Worm (Caenorhabditis elegans) whole organism, midembryonic: Measurements from ENCODE around the gene F44E2.3.

Experiments used
- T22C8.4 ChIP-seq: fragments of 200-800 bp; sonication (Bioruptor generic); IDR thresholded peaks from 2 replicates; pipeline ENCODE4 v1.3.6; 2022; ENCODE audit warnings: missing genetic modification characterization, missing compliant biosample characterization
- cog-1 ChIP-seq: sonication (generic microtip); optimal IDR thresholded peaks from 2 replicates; lab custom pipeline; 2016; ENCODE audit warnings: missing genetic modification characterization, missing compliant biosample characterization
- flt-1 ChIP-seq: fragments of 200-800 bp; sonication (Bioruptor generic); IDR thresholded peaks from 2 replicates; pipeline ENCODE4 v1.3.6; 2022; ENCODE audit warnings: missing genetic modification characterization, missing compliant biosample characterization
- klf-2 ChIP-seq: fragments of 200-800 bp; sonication (Bioruptor generic); conservative IDR thresholded peaks from 2 replicates; pipeline ENCODE4 v1.3.6; 2022; ENCODE audit warnings: missing genetic modification reagents, missing genetic modification characterization, missing compliant biosample characterization
- med-1 ChIP-seq: sonication (generic microtip); optimal IDR thresholded peaks from 2 replicates; lab custom pipeline; 2017; ENCODE audit warnings: missing genetic modification characterization, mild to moderate bottlenecking, missing compliant biosample characterization, antibody characterized with exemption, missing genetic modification reagents; ENCODE audit not compliant: insufficient read depth
- ref-1 ChIP-seq: fragments of 200-800 bp; sonication (Bioruptor generic); conservative IDR thresholded peaks from 2 replicates; pipeline ENCODE4 v1.3.6; 2022; ENCODE audit warnings: missing genetic modification reagents, missing genetic modification characterization, missing compliant biosample characterization
- tab-1 ChIP-seq: fragments of 200-800 bp; sonication (Bioruptor generic); IDR thresholded peaks from 2 replicates; pipeline ENCODE4 v1.3.6; 2022; ENCODE audit warnings: missing genetic modification characterization, missing compliant biosample characterization
- ztf-23 ChIP-seq: fragments of 200-800 bp; sonication (Bioruptor generic); IDR thresholded peaks from 2 replicates; pipeline ENCODE4 v1.3.6; 2022; ENCODE audit warnings: missing genetic modification reagents, missing genetic modification characterization, missing compliant biosample characterization
- ztf-29 ChIP-seq: fragments of 200-800 bp; sonication (Bioruptor generic); IDR thresholded peaks from 2 replicates; pipeline ENCODE4 v1.3.6; 2022; ENCODE audit warnings: missing genetic modification reagents, missing genetic modification characterization, missing compliant biosample characterization

Gene F44E2.3

DNA sequence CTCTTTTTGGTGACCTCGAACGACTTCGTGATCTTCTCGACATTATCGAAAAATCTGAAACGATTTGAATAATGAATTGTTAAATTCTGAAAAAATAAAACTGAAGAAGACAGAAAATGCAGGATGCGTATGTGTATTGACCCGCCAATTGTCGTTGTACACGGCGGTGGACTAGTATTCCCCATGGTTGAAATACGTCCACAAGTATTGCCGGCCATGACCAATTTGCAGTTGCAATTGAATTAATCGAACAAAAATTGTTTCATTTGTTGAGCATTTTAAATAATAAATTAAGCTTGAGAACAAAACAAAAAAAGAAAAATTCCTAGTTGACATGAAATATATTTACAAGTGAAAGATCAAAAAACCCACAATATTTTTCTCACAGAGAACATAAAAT lies at the start of gene F44E2.3:
Gene F44E2.3, minus strand, starts transcription at position 61 of the 400 bp plus-strand sequence.
- TF ChIP-seq med-1 (GFP tag; lab: Kevin White, UChicago) (no peak), cog-1 (tag; lab: Kevin White, UChicago) (no peak), ref-1 (GFP tag; lab: Robert Waterston, UW) (no peak), ztf-23 (no peak)

DNA sequence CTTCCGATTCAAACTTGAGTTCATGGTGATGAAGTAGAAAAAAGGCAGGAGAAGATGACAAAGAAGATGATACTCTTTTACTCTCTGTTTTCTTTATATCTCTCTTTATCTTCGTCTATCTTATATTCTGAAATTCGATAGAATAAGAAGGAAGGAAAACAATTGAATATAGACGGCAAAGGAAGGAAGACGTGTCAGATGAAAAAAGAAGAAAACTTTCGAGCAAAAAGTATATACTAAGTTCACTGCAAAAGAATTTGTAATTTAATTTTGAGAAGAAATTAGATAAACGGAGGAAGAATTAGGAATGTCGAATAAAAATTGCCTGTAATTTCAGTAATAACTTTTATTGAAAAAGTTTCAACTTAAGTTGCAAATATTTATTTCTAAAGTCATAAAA lies 47.9 kb upstream of the F44E2.3 start, which contains the start of gene K01F9.2:
Gene K01F9.2, minus strand, starts transcription at position 127 of the 400 bp plus-strand sequence.
- no peak for TF ChIP-seq ref-1 (GFP tag; lab: Robert Waterston, UW)
- TF ChIP-seq flt-1 (GFP tag; lab: Robert Waterston, UW), result no peak
- no peak for TF ChIP-seq ztf-23
- TF ChIP-seq med-1 (GFP tag; lab: Kevin White, UChicago), result no peak
- no peak for TF ChIP-seq klf-2
- no peak for TF ChIP-seq ztf-29 (GFP tag; lab: Robert Waterston, UW)
- no peak for TF ChIP-seq tab-1
- TF ChIP-seq T22C8.4 (GFP tag; lab: Robert Waterston, UW), result no peak
- no peak for TF ChIP-seq cog-1 (tag; lab: Kevin White, UChicago)

DNA sequence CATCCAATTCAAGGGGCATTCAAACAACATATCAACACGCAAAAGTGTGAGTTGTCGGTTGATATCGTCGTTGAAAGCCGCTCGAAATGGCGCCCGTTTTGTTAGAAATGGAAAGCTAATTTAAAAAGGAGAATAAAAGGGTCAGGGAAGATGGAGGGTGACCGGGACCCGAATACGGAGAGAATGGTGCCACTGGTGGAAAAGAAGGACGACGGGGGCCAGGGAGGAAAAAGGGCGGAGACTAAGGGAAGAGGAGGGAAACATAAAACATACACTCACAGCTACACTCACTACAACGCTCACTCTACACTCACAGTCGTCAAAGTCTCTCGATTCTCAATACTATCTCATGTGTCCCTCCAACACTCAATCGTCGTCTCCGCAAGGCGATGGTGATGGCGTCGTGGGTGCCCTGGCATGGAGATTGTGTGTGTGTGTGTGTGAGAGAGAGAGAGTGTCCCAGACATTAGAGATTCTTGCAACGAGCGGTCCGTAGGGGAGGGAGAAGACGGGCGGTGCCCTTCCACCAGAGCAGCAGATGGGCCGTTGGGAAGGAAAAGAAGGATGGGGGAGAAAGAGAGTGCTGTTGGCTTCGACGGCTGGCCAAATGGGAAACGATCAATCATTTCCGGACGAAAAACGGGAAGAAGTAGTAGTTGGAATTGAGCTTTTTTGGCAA lies 45.0 kb upstream of the F44E2.3 start:
- TF ChIP-seq med-1 (GFP tag; lab: Kevin White, UChicago) (no peak), ztf-23 (peak; percentile 56; the same call in 1 of the 2 replicates), cog-1 (tag; lab: Kevin White, UChicago) (peak; percentile 85), flt-1 (GFP tag; lab: Robert Waterston, UW) (peak; percentile 65; the same call in 1 of the 2 replicates), tab-1 (0 out of 2 replicates have a peak, but pooled peaks have one; percentile 61), T22C8.4 (GFP tag; lab: Robert Waterston, UW) (no peak), ztf-29 (GFP tag; lab: Robert Waterston, UW) (no peak)

DNA sequence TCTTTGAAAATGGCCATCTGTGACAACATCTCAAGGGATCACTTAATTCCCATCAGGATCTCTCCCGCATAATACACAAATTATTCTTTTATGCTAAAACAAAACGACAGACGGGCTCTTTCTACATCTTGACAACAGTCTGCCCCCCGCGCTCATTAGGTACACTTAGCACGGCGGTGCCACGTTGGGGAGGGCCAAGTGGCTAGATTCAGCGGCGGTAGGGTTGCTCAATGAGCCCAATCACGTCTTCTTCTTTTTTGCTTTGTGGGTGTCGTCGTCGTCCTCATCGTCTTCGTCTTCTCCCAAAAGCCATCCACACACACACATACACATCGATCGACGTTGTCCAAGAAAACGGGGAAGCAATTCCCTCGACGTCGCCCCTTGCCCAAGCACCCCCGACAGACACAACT lies 43.9 kb upstream of the F44E2.3 start:
- TF ChIP-seq ztf-29 (GFP tag; lab: Robert Waterston, UW) (no peak), cog-1 (tag; lab: Kevin White, UChicago) (peak; percentile 1), med-1 (GFP tag; lab: Kevin White, UChicago) (no peak), T22C8.4 (GFP tag; lab: Robert Waterston, UW) (peak; percentile 58; the same call in 1 of the 2 replicates), flt-1 (GFP tag; lab: Robert Waterston, UW) (0 out of 2 replicates have a peak, but pooled peaks have one; percentile 41), ref-1 (GFP tag; lab: Robert Waterston, UW) (no peak)

DNA sequence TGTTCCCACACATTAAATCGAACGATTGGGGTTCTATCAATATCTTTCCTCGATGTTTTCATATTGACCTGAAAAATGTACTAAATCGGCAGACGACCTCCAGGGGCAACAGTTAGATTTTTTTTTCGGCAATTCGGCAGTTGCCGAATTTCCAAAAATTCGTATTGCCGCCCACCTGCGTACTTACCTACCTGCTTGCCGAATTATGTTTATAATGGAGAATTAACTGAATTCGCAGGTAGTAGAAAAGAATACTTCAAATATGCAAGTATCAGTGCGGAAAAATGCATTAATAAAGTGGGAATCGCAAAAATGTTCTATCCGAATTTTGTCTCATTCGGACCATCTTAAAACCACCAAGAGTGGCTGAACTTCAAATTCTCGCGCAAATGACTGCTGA lies 40.6 kb upstream of the F44E2.3 start:
- TF ChIP-seq cog-1 (tag; lab: Kevin White, UChicago) (no peak), med-1 (GFP tag; lab: Kevin White, UChicago) (no peak)

DNA sequence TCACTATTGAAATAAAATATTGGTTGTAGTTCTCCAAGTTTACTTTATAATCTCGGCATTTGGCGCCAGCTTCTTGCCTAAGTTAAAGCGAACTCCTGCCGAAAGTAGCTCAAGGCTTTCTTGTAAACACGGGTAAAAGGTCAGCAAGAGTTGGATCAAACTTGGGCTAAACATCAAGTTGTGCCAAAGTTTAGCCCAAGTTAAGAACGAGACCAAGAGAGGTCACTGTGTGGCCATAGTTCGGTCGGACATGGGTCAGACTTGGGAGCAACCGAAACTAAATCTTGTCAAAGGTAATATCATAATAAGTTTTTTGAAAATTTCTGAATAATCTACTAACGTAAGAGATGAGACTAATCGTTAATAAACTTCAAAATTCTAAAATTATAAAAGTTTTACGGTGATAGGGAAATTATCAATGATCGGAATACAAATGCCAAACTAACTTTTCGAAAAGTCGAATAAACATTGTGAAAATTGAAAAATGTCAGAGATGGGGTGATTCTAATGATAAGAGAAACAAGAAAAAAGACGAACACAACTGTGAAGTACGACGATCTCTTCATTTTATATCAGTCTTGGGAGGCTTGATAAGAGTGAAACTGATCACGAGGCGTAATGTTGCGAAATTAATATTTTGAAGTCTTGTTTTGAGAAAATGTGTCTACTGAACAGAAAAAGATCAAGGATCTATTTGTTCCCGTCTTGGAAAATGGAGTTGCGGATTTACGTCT lies 39.0 kb upstream of the F44E2.3 start:
- TF ChIP-seq T22C8.4 (GFP tag; lab: Robert Waterston, UW) (no peak), ref-1 (GFP tag; lab: Robert Waterston, UW) (no peak), flt-1 (GFP tag; lab: Robert Waterston, UW) (no peak)

DNA sequence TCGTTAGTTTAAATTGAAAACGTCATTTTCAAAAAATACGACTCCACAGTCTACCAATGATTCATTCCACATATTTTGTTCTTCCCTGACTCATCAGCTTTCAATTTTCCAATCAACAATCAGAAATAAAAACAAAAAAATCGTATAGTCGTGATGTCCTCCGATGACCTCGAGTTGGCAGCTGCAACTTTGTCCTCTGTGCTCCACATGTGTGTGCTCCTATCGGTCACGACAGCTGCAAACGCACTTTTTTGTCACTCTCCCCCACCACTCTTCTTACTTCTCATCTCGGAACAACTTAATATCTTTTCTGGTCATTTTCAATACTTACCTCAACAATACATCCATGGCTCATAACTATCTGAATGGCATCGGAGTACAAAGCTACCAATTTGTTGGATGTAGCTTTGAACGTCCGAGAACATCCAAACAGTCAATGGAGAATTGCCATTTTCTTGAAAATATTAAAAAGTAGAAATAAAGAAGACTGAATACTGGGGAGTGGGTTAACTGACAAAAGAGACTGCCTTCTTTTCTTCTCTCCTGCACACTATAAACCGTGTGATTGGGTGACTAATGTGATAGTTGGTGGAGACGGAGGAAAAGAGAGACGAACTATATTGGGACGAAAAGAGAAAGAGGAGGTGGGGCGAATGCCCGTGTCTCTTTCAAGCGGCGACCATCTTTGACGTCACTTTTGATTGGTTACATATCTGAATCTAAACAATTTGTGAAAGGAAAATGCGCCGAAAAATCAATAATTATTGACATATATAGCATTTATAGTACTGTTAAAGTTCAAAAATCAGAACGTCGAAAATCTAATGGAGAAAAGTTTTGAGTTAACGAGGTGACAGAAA lies 38.1 kb upstream of the F44E2.3 start:
- TF ChIP-seq flt-1 (GFP tag; lab: Robert Waterston, UW), result no peak
- no peak for TF ChIP-seq ztf-29 (GFP tag; lab: Robert Waterston, UW)
- no peak for TF ChIP-seq tab-1
- TF ChIP-seq ztf-23, result no peak
- TF ChIP-seq ref-1 (GFP tag; lab: Robert Waterston, UW), result no peak
- TF ChIP-seq cog-1 (tag; lab: Kevin White, UChicago), result no peak
- TF ChIP-seq klf-2, result no peak
- TF ChIP-seq T22C8.4 (GFP tag; lab: Robert Waterston, UW), result no peak
- no peak for TF ChIP-seq med-1 (GFP tag; lab: Kevin White, UChicago)

DNA sequence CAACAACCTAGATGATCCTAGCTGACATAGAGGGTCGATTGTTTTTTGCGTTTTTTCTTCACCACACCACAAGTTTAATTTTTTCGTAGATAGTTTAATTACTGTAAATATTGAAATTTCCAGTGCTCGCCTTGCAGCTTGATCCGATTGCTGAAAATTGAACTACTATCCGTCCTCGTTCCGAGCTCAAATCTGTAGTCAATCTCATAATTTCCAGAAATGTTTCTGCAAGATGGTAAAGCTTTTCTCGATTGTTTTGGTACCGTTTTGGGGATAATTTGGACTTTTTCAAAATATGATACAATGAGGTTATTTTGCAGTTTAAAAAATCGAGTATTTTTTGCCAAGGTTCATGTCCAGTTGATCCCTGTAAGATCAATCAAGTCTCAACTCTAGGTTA lies 36.9 kb upstream of the F44E2.3 start:
- TF ChIP-seq ztf-23 (no peak), ref-1 (GFP tag; lab: Robert Waterston, UW) (no peak), tab-1 (no peak), med-1 (GFP tag; lab: Kevin White, UChicago) (no peak), cog-1 (tag; lab: Kevin White, UChicago) (no peak), ztf-29 (GFP tag; lab: Robert Waterston, UW) (no peak), flt-1 (GFP tag; lab: Robert Waterston, UW) (no peak)

DNA sequence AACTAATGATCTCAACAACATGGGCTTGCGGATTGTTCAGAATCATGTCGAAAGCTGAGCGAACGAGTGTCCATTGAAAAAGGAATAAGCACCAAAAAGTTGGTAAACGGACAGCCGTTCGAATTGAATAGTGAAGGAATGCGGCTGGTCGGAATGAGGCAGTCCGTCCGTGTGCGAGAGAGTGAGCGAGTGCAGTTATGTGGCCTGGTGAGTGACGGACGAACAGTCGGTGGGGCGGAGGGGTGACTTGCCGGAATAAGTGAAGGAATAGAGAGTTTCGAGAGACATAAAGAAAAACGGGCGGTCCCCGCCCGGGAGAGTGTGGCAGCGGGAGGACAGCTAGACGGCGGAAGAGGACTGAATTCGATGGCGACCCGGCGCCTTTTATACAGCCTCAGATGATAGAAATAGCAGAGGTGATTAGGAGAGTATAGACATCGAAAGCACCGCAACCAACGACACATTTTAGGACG lies 36.2 kb upstream of the F44E2.3 start:
- TF ChIP-seq ztf-23, result peak; percentile 57; the same call in 1 of the 2 replicates
- TF ChIP-seq flt-1 (GFP tag; lab: Robert Waterston, UW), result 0 out of 2 replicates have a peak, but pooled peaks have one; percentile 54
- peak; percentile 11 for TF ChIP-seq cog-1 (tag; lab: Kevin White, UChicago)
- no peak for TF ChIP-seq ref-1 (GFP tag; lab: Robert Waterston, UW)
- TF ChIP-seq tab-1, result peak; percentile 51; the same call in 1 of the 2 replicates
